Fruit fly (Drosophila melanogaster) whole organism, embryonic: Measurements from ENCODE around the gene UQCR-14L.

Experiments used
- Ada2b ChIP-seq: fragments of 200-800 bp; sonication (Bioruptor generic); IDR thresholded peaks from 2 replicates; pipeline ENCODE4 v1.3.6; 2022; ENCODE audit warnings: missing biosample characterization, missing genetic modification characterization
- Bdp1 ChIP-seq: fragments of 200-800 bp; sonication (Bioruptor generic); optimal IDR thresholded peaks from 3 replicates; lab custom pipeline; 2016; ENCODE audit warnings: missing biosample characterization, missing genetic modification characterization
- CG11398 ChIP-seq: fragments of 200-800 bp; sonication (Bioruptor generic); optimal IDR thresholded peaks from 2 replicates; lab custom pipeline; 2016; ENCODE audit warnings: missing biosample characterization, missing genetic modification characterization
- CG12104 ChIP-seq: fragments of 200-800 bp; sonication (Bioruptor generic); optimal IDR thresholded peaks from 3 replicates; lab custom pipeline; 2016; ENCODE audit warnings: missing biosample characterization, missing genetic modification characterization
- CG14050 ChIP-seq: fragments of 200-800 bp; sonication (Bioruptor generic); IDR thresholded peaks from 3 replicates; pipeline ENCODE4 v1.3.6; 2022; ENCODE audit warnings: missing biosample characterization, missing genetic modification characterization
- CG17186 ChIP-seq: fragments of 200-800 bp; sonication (Bioruptor generic); optimal IDR thresholded peaks from 3 replicates; lab custom pipeline; 2017; ENCODE audit warnings: missing biosample characterization, missing genetic modification reagents, missing genetic modification characterization
- CG17829 ChIP-seq: fragments of 200-800 bp; optimal IDR thresholded peaks from 2 replicates; lab custom pipeline; 2019; ENCODE audit warnings: missing biosample characterization, mild to moderate bottlenecking, missing genetic modification characterization, moderate library complexity
- CG18011 ChIP-seq: fragments of 200-800 bp; sonication (Bioruptor generic); optimal IDR thresholded peaks from 2 replicates; lab custom pipeline; 2017; ENCODE audit warnings: missing biosample characterization, missing genetic modification characterization, mild to moderate bottlenecking, moderate library complexity, missing genotype
- CG30403 ChIP-seq: fragments of 200-800 bp; sonication (Bioruptor generic); optimal IDR thresholded peaks from 3 replicates; lab custom pipeline; 2016; ENCODE audit warnings: missing biosample characterization, missing genetic modification characterization
- CG3838 ChIP-seq: fragments of 200-800 bp; sonication (Bioruptor generic); optimal IDR thresholded peaks from 3 replicates; lab custom pipeline; 2016; ENCODE audit warnings: missing biosample characterization, missing genetic modification characterization
- CG3847 ChIP-seq: fragments of 200-800 bp; sonication (Bioruptor generic); IDR thresholded peaks from 2 replicates; pipeline ENCODE4 v1.3.6; 2022; ENCODE audit warnings: missing biosample characterization, missing genetic modification characterization
- CG43689 ChIP-seq: fragments of 200-800 bp; sonication (Bioruptor generic); IDR thresholded peaks from 2 replicates; pipeline ENCODE4 v1.3.6; 2022; ENCODE audit warnings: missing biosample characterization, missing genetic modification characterization
- CG6175 ChIP-seq: fragments of 200-800 bp; sonication (Bioruptor generic); IDR thresholded peaks from 3 replicates; pipeline ENCODE4 v1.3.6; 2022; ENCODE audit warnings: missing biosample characterization, missing genetic modification characterization
- CG6654 ChIP-seq: fragments of 200-800 bp; sonication (Bioruptor generic); optimal IDR thresholded peaks from 2 replicates; lab custom pipeline; 2017; ENCODE audit warnings: missing biosample characterization, mild to moderate bottlenecking, missing genetic modification characterization
- CG7357 ChIP-seq: fragments of 200-800 bp; sonication (Bioruptor generic); IDR thresholded peaks from 3 replicates; pipeline ENCODE4 v1.3.6; 2022; ENCODE audit warnings: missing biosample characterization, missing genetic modification characterization
- CG9437 ChIP-seq: fragments of 200-800 bp; sonication (Bioruptor generic); optimal IDR thresholded peaks from 2 replicates; lab custom pipeline; 2018; ENCODE audit warnings: missing biosample characterization, mild to moderate bottlenecking, missing genetic modification characterization
- CG9817 ChIP-seq: fragments of 200-800 bp; sonication (Bioruptor generic); optimal IDR thresholded peaks from 2 replicates; lab custom pipeline; 2018; ENCODE audit warnings: missing biosample characterization, mild to moderate bottlenecking, missing genetic modification characterization, moderate library complexity
- Dll ChIP-seq: fragments of 200-800 bp; sonication (Bioruptor generic); IDR thresholded peaks from 4 replicates; pipeline ENCODE4 v1.3.6; 2022; ENCODE audit warnings: missing biosample characterization, missing genetic modification characterization; ENCODE audit not compliant: partially characterized antibody
- GATAe ChIP-seq: fragments of 200-800 bp; sonication (Bioruptor generic); conservative IDR thresholded peaks from 2 replicates; pipeline ENCODE4 v1.3.6; 2022; ENCODE audit warnings: missing biosample characterization, missing genetic modification characterization
- HLHmδ ChIP-seq: fragments of 200-800 bp; sonication (Bioruptor generic); optimal IDR thresholded peaks from 2 replicates; lab custom pipeline; 2018; ENCODE audit warnings: missing biosample characterization, mild to moderate bottlenecking, missing genetic modification characterization, moderate library complexity
- Hr78 ChIP-seq, 2 experiments: fragments of 200-800 bp in 1 of 2; fragments of >200 bp in 1 of 2; sonication (Bioruptor generic) in 1 of 2; optimal IDR thresholded peaks; 2 replicates each; lab custom pipeline; 2017 to 2019; ENCODE audit warnings: missing biosample characterization in 2 of 2, missing genetic modification characterization in 2 of 2, mild to moderate bottlenecking in 1 of 2, moderate library complexity in 1 of 2
- NC2α ChIP-seq: fragments of 200-800 bp; sonication (Bioruptor generic); optimal IDR thresholded peaks from 2 replicates; lab custom pipeline; 2016; ENCODE audit warnings: missing biosample characterization, missing genetic modification characterization
- NFAT ChIP-seq: fragments of 200-800 bp; sonication (Bioruptor generic); IDR thresholded peaks from 2 replicates; pipeline ENCODE4 v1.3.6; 2022; ENCODE audit warnings: missing biosample characterization, missing genetic modification characterization
- NK7.1 ChIP-seq: fragments of 200-800 bp; sonication (Bioruptor generic); optimal IDR thresholded peaks from 3 replicates; lab custom pipeline; 2016; ENCODE audit warnings: missing biosample characterization, missing genetic modification characterization
- Nf-YA ChIP-seq: fragments of 200-800 bp; sonication (Bioruptor generic); IDR thresholded peaks from 2 replicates; pipeline ENCODE4 v1.3.6; 2022; ENCODE audit warnings: missing biosample characterization, missing genetic modification characterization
- Ravus ChIP-seq: fragments of 200-800 bp; sonication (Bioruptor generic); IDR thresholded peaks from 2 replicates; pipeline ENCODE4 v1.3.6; 2022; ENCODE audit warnings: missing biosample characterization, missing genetic modification characterization
- ab ChIP-seq: fragments of 200-800 bp; sonication (Bioruptor generic); optimal IDR thresholded peaks from 2 replicates; lab custom pipeline; 2016; ENCODE audit warnings: missing biosample characterization, missing genetic modification characterization
- al ChIP-seq: fragments of 200-800 bp; sonication (Bioruptor generic); IDR thresholded peaks from 2 replicates; pipeline ENCODE4 v1.3.6; 2022; ENCODE audit warnings: missing biosample characterization, missing genetic modification characterization
- chn ChIP-seq: fragments of 200-800 bp; sonication (Bioruptor generic); optimal IDR thresholded peaks from 2 replicates; lab custom pipeline; 2016; ENCODE audit warnings: missing biosample characterization, missing genetic modification characterization
- danr ChIP-seq: fragments of 200-800 bp; sonication (Bioruptor generic); IDR thresholded peaks from 2 replicates; pipeline ENCODE4 v1.3.6; 2022; ENCODE audit warnings: missing biosample characterization, missing genetic modification characterization
- esg ChIP-seq: fragments of 200-800 bp; sonication (Bioruptor generic); conservative IDR thresholded peaks from 2 replicates; pipeline ENCODE4 v1.3.6; 2022; ENCODE audit warnings: missing biosample characterization, missing genetic modification characterization
- gce ChIP-seq: fragments of 200-800 bp; sonication (Bioruptor generic); IDR thresholded peaks from 3 replicates; pipeline ENCODE4 v1.3.6; 2022; ENCODE audit warnings: missing biosample characterization, missing genetic modification characterization
- ind ChIP-seq: fragments of 200-800 bp; sonication (Bioruptor generic); optimal IDR thresholded peaks from 3 replicates; lab custom pipeline; 2016; ENCODE audit warnings: missing biosample characterization, missing genetic modification characterization
- insv ChIP-seq, 2 experiments: fragments of 200-800 bp; sonication (Bioruptor generic); optimal IDR thresholded peaks; 3 replicates each; lab custom pipeline; 2016 to 2018; ENCODE audit warnings: missing biosample characterization in 2 of 2, missing genetic modification characterization in 2 of 2
- klu ChIP-seq: fragments of 200-800 bp; sonication (Bioruptor generic); IDR thresholded peaks from 2 replicates; pipeline ENCODE4 v1.3.6; 2022; ENCODE audit warnings: missing biosample characterization, missing genetic modification characterization
- knrl ChIP-seq: fragments of 200-800 bp; sonication (Bioruptor generic); IDR thresholded peaks from 3 replicates; pipeline ENCODE4 v1.3.6; 2022; ENCODE audit warnings: missing biosample characterization, missing genetic modification characterization; ENCODE audit not compliant: partially characterized antibody
- lov ChIP-seq, 2 experiments: fragments of 200-800 bp in 1 of 2; fragments of >200 bp in 1 of 2; sonication (Bioruptor generic) in 1 of 2; IDR thresholded peaks in 1 of 2; optimal IDR thresholded peaks in 1 of 2; 2 replicates in 1 of 2; 3 replicates in 1 of 2; pipeline versions ENCODE4 v1.3.6 to Lab custom; 2017 to 2022; ENCODE audit warnings: missing biosample characterization in 1 of 2, missing genetic modification characterization in 1 of 2
- mam ChIP-seq: fragments of 200-800 bp; sonication (Bioruptor generic); optimal IDR thresholded peaks from 3 replicates; lab custom pipeline; 2016; ENCODE audit warnings: missing biosample characterization, missing genetic modification characterization
- pzg ChIP-seq: fragments of 200-800 bp; sonication (Bioruptor generic); optimal IDR thresholded peaks from 3 replicates; lab custom pipeline; 2018; ENCODE audit warnings: missing biosample characterization, mild to moderate bottlenecking, missing genetic modification characterization, moderate library complexity
- rib ChIP-seq: fragments of 200-800 bp; sonication (Bioruptor generic); IDR thresholded peaks from 2 replicates; pipeline ENCODE4 v1.3.6; 2022; ENCODE audit warnings: missing biosample characterization, missing genetic modification characterization
- ro ChIP-seq: fragments of 200-800 bp; sonication (Bioruptor generic); IDR thresholded peaks from 2 replicates; pipeline ENCODE4 v1.3.6; 2022; ENCODE audit warnings: missing biosample characterization, missing genetic modification characterization
- sc ChIP-seq, 3 experiments: fragments of >200 bp in 2 of 3; fragments of 200-800 bp in 1 of 3; sonication (Bioruptor generic) in 1 of 3; optimal IDR thresholded peaks; 2 replicates in 2 of 3; 3 replicates in 1 of 3; lab custom pipeline; 2017; ENCODE audit warnings: mild to moderate bottlenecking in 1 of 3, missing biosample characterization in 1 of 3, missing genetic modification characterization in 1 of 3, missing genetic modification reagents in 1 of 3
- slbo ChIP-seq: fragments of 200-800 bp; sonication (Bioruptor generic); IDR thresholded peaks from 2 replicates; pipeline ENCODE4 v1.3.6; 2022; ENCODE audit warnings: missing biosample characterization, missing genetic modification characterization
- slp2 ChIP-seq: fragments of 200-800 bp; sonication (Bioruptor generic); optimal IDR thresholded peaks from 2 replicates; lab custom pipeline; 2016; ENCODE audit warnings: missing biosample characterization, missing genetic modification characterization
- tap ChIP-seq: fragments of 200-800 bp; optimal IDR thresholded peaks from 3 replicates; lab custom pipeline; 2019; ENCODE audit warnings: missing biosample characterization, mild to moderate bottlenecking, missing genetic modification characterization, moderate library complexity
- yki ChIP-seq: fragments of >200 bp; optimal IDR thresholded peaks from 3 replicates; lab custom pipeline; 2018
- z ChIP-seq: fragments of 200-800 bp; sonication (Bioruptor generic); IDR thresholded peaks from 3 replicates; pipeline ENCODE4 v1.3.6; 2022; ENCODE audit warnings: missing biosample characterization, missing genetic modification characterization
- zf30C ChIP-seq: fragments of 200-800 bp; sonication (Bioruptor generic); optimal IDR thresholded peaks from 3 replicates; lab custom pipeline; 2018; ENCODE audit warnings: missing biosample characterization, mild to moderate bottlenecking, missing genetic modification characterization

UQCR-14L gene

dm6 chr3R:28339654-28340605 is 46.1 kb downstream of the UQCR-14L start, which contains the start of the genes Gfat2 and Moca-cyp (continued):
- TF ChIP-seq Dll (GFP tag; lab: Robert Waterston, UW) (peak; percentile 69), CG43689 (GFP tag; lab: Robert Waterston, UW) (no peak), CG7357 (GFP tag; lab: Robert Waterston, UW) (peak; percentile 26; the same call in 1 of the 3 replicates), CG30403 (GFP tag; lab: Kevin White, UChicago) (peak; percentile 62), slbo (GFP tag; lab: Robert Waterston, UW) (peak; percentile 73), pzg (peak; percentile 41), Hr78 (GFP tag; optimal IDR thresholded peaks at IDR 0.05; lab: Kevin White, UChicago) (no peak), mam (peak; percentile 0), tap (tag; lab: Kevin White, UChicago) (peak; percentile 67), CG17829 (tag; lab: Kevin White, UChicago) (peak; percentile 77), Ada2b (GFP tag; lab: Robert Waterston, UW) (peak; percentile 63), danr (GFP tag; lab: Robert Waterston, UW) (no peak), CG3838 (peak; percentile 34), NC2α (GFP tag; lab: Kevin White, UChicago) (no peak), NK7.1 (GFP tag; lab: Kevin White, UChicago) (no peak), CG9817 (peak; percentile 62), lov (optimal IDR thresholded peaks at IDR 0.05; lab: Kevin White, UChicago) (no peak), lov (GFP tag; IDR thresholded peaks at IDR 0.05; lab: Robert Waterston, UW) (0 out of 3 replicates have a peak, but pooled peaks have one; percentile 48), ind (GFP tag; lab: Kevin White, UChicago) (peak; percentile 65), gce (GFP tag; lab: Robert Waterston, UW) (no peak), CG6654 (GFP tag; lab: Kevin White, UChicago) (peak; percentile 14), rib (GFP tag; lab: Robert Waterston, UW) (0 out of 2 replicates have a peak, but pooled peaks have one; percentile 23), Bdp1 (peak; percentile 23), Nf-YA (GFP tag; lab: Robert Waterston, UW) (peak; percentile 33; the same call in 1 of the 2 replicates), yki (lab: Kevin White, UChicago) (no peak), GATAe (no peak), CG9437 (GFP tag; lab: Kevin White, UChicago) (peak; percentile 63), CG11398 (GFP tag; lab: Kevin White, UChicago) (no peak), slp2 (GFP tag; lab: Kevin White, UChicago) (no peak), klu (no peak), CG3847 (GFP tag; lab: Robert Waterston, UW) (peak; percentile 49), insv (GFP tag; optimal IDR thresholded peaks at IDR 0.05; lab: Kevin White, UChicago) (peak in 1 of 2 experiments; percentile 52), CG17186 (GFP tag; lab: Kevin White, UChicago) (no peak), CG14050 (GFP tag; lab: Robert Waterston, UW) (no peak; the same call in 2 of the 3 replicates), ro (no peak), CG12104 (GFP tag; lab: Kevin White, UChicago) (peak; percentile 62), zf30C (peak; percentile 4), chn (GFP tag; lab: Kevin White, UChicago) (peak; percentile 37), NFAT (GFP tag; lab: Robert Waterston, UW) (peak; percentile 83), Ravus (GFP tag; lab: Robert Waterston, UW) (no peak), HLHmδ (GFP tag; lab: Kevin White, UChicago) (peak; percentile 95), CG18011 (GFP tag; lab: Kevin White, UChicago) (peak; percentile 35), al (GFP tag; lab: Robert Waterston, UW) (peak; percentile 40), sc (optimal IDR thresholded peaks at IDR 0.05; lab: Kevin White, UChicago) (no peak), sc (GFP tag; optimal IDR thresholded peaks at IDR 0.05; lab: Kevin White, UChicago) (peak; percentile 56), z (GFP tag; lab: Robert Waterston, UW) (no peak), CG6175 (GFP tag; lab: Robert Waterston, UW) (no peak), ab (no peak), knrl (peak; percentile 79), esg (GFP tag; lab: Robert Waterston, UW) (no peak)
